Worm (Caenorhabditis elegans): Measurements from ENCODE around the gene pole-2.
A peak's percentile ranks its signal among the peaks of the same experiment; 100 is the strongest.

Gene pole-2

ce11 chrIV:8654115-8654628 is 32.2 kb downstream of the pole-2 start, which contains the start of gene C49C8.1:
Gene C49C8.1, plus strand, starts transcription at chrIV:8654578.
- TF ChIP-seq pha-4 (tag; optimal IDR thresholded peaks at IDR 0.05) (no peak), F57A8.1 (GFP tag; optimal IDR thresholded peaks at IDR 0.05) (no peak), sptf-2 (GFP tag; optimal IDR thresholded peaks at IDR 0.05) (no peak)

- no peak for TF ChIP-seq snpc-1.1 (tag; optimal IDR thresholded peaks at IDR 0.05; ENCODE audit: insufficient read depth)
- TF ChIP-seq attf-5 (GFP tag; optimal IDR thresholded peaks at IDR 0.05), result no peak
- TF ChIP-seq tbp1 (GFP tag; optimal IDR thresholded peaks at IDR 0.05), result no peak
- no peak for TF ChIP-seq xnd-1 (tag; optimal IDR thresholded peaks at IDR 0.05)
- TF ChIP-seq ztf-26 (tag; optimal IDR thresholded peaks at IDR 0.05), result no peak
- TF ChIP-seq somi-1 (GFP tag; optimal IDR thresholded peaks at IDR 0.05), result no peak
- TF ChIP-seq Y53G8AR.9 (GFP tag; conservative IDR thresholded peaks at IDR 0.05), result no peak
- TF ChIP-seq atf-7 (tag; optimal IDR thresholded peaks at IDR 0.05), result no peak
- no peak for TF ChIP-seq F49E8.2 (tag; optimal IDR thresholded peaks at IDR 0.05; ENCODE audit: insufficient read depth)
- no peak for TF ChIP-seq C06A6.2 (GFP tag; conservative IDR thresholded peaks at IDR 0.05)
- no peak for TF ChIP-seq pha-4 (tag; optimal IDR thresholded peaks at IDR 0.05)
- no peak for TF ChIP-seq T07F8.4 (tag; optimal IDR thresholded peaks at IDR 0.05)
These were observed 32.8 kb downstream of the pole-2 start, which contains the start of gene C49C8.5 for ce11 chrIV:8653592-8653991. Gene C49C8.5, minus strand, starts transcription at chrIV:8653664.

- TF ChIP-seq die-1 (tag; optimal IDR thresholded peaks at IDR 0.05), result no peak
- no peak for TF ChIP-seq madf-3 (GFP tag; IDR thresholded peaks at IDR 0.05)
- TF ChIP-seq ztf-28 (GFP tag; IDR thresholded peaks at IDR 0.05), result no peak
- no peak for TF ChIP-seq egl-18 (GFP tag; IDR thresholded peaks at IDR 0.05)
- TF ChIP-seq hmg-20 (GFP tag; IDR thresholded peaks at IDR 0.05), result no peak
- no peak for TF ChIP-seq snpc-4 (GFP tag; optimal IDR thresholded peaks at IDR 0.05)
- TF ChIP-seq snpc-4 (tag; optimal IDR thresholded peaks at IDR 0.05), result no peak
- no peak for TF ChIP-seq bed-2 (GFP tag; IDR thresholded peaks at IDR 0.05)
- no peak for TF ChIP-seq unc-62 (GFP tag; optimal IDR thresholded peaks at IDR 0.05)
- TF ChIP-seq sptf-2 (GFP tag; optimal IDR thresholded peaks at IDR 0.05), result no peak
- TF ChIP-seq egl-44 (GFP tag; IDR thresholded peaks at IDR 0.05), result no peak
- TF ChIP-seq nhr-120 (GFP tag; IDR thresholded peaks at IDR 0.05), result no peak
- no peak for TF ChIP-seq lin-35 (GFP tag; optimal IDR thresholded peaks at IDR 0.05)
- no peak for TF ChIP-seq attf-5 (GFP tag; optimal IDR thresholded peaks at IDR 0.05)
- TF ChIP-seq mxl-1 (tag; optimal IDR thresholded peaks at IDR 0.05), result no peak
These were observed 34.6 kb downstream of the pole-2 start, which contains the start of gene C49C8.8 for ce11 chrIV:8651835-8652234. Gene C49C8.8, plus strand, starts transcription at chrIV:8652135.

ce11 chrIV:8650696-8651095 is 35.7 kb downstream of the pole-2 start, which contains the start of gene C49C8.2:
Gene C49C8.2, plus strand, starts transcription at chrIV:8651088.
- TF ChIP-seq nhr-80 (tag; optimal IDR thresholded peaks at IDR 0.05), result peak; percentile 34
- TF ChIP-seq nhr-120 (GFP tag; IDR thresholded peaks at IDR 0.05), result no peak

ce11 chrIV:8648502-8648901 is 37.9 kb downstream of the pole-2 start, which contains the start of gene cyp-33E1:
Gene cyp-33E1, minus strand, starts transcription at chrIV:8648602.
- TF ChIP-seq egl-18 (GFP tag; IDR thresholded peaks at IDR 0.05) (no peak), F33H1.4 (GFP tag; IDR thresholded peaks at IDR 0.05) (no peak), mel-28 (tag; optimal IDR thresholded peaks at IDR 0.05; ENCODE audit: borderline replicate concordance) (no peak), F49E8.2 (tag; optimal IDR thresholded peaks at IDR 0.05; ENCODE audit: insufficient read depth) (no peak), F22D6.2 (tag; optimal IDR thresholded peaks at IDR 0.05) (no peak), nhr-120 (GFP tag; IDR thresholded peaks at IDR 0.05) (no peak), rpc-1 (optimal IDR thresholded peaks at IDR 0.05) (no peak), rpc-1 (tag; optimal IDR thresholded peaks at IDR 0.05) (no peak), ets-4 (GFP tag; optimal IDR thresholded peaks at IDR 0.05) (no peak), Y53G8AR.9 (GFP tag; conservative IDR thresholded peaks at IDR 0.05) (no peak), lir-1 (GFP tag; conservative IDR thresholded peaks at IDR 0.05) (no peak), somi-1 (GFP tag; optimal IDR thresholded peaks at IDR 0.05) (no peak), C17E4.6 (GFP tag; IDR thresholded peaks at IDR 0.05) (no peak), nhr-80 (tag; optimal IDR thresholded peaks at IDR 0.05) (no peak), B0019.2 (GFP tag; conservative IDR thresholded peaks at IDR 0.05) (no peak), let-526 (GFP tag; IDR thresholded peaks at IDR 0.05) (no peak)

Measured in whole organism, young adult.